Worm (Caenorhabditis elegans): Measurements from ENCODE around the gene F55C9.15.
A peak's percentile ranks its signal among the peaks of the same experiment; 100 is the strongest.

Gene F55C9.15

ce11 chrV:19306906-19307305 is at the start of gene F55C9.15:
Gene F55C9.15 (minus strand): TSS chrV:19307006.
- TF ChIP-seq dmd-4 (tag; optimal IDR thresholded peaks at IDR 0.05) (no peak), skn-1 (tag; optimal IDR thresholded peaks at IDR 0.05) (no peak), nhr-23 (tag; optimal IDR thresholded peaks at IDR 0.05) (no peak), mdl-1 (tag; optimal IDR thresholded peaks at IDR 0.05) (no peak)

ce11 chrV:19355219-19355618 is 48.4 kb upstream of the F55C9.15 start:
- TF ChIP-seq egl-27 (tag; optimal IDR thresholded peaks at IDR 0.05) (no peak), blmp-1 (tag; optimal IDR thresholded peaks at IDR 0.05; ENCODE audit: insufficient read depth) (no peak), lsy-2 (tag; optimal IDR thresholded peaks at IDR 0.05) (no peak)

- TF ChIP-seq nhr-10 (tag; optimal IDR thresholded peaks at IDR 0.05) (no peak), elt-3 (tag; optimal IDR thresholded peaks at IDR 0.05) (no peak), ceh-82 (tag; optimal IDR thresholded peaks at IDR 0.05) (no peak), lin-39 (tag; optimal IDR thresholded peaks at IDR 0.05) (no peak), R02D3.7 (tag; optimal IDR thresholded peaks at IDR 0.05) (no peak), elt-1 (tag; optimal IDR thresholded peaks at IDR 0.05) (no peak), nhr-21 (tag; optimal IDR thresholded peaks at IDR 0.05) (no peak), ZK546.5 (tag; optimal IDR thresholded peaks at IDR 0.05) (no peak)
Observed at ce11 chrV:19354506-19354905, 47.7 kb upstream of the F55C9.15 start.

- TF ChIP-seq nhr-129 (tag; optimal IDR thresholded peaks at IDR 0.05) (peak; percentile 15), elt-1 (tag; optimal IDR thresholded peaks at IDR 0.05) (no peak), R02D3.7 (tag; optimal IDR thresholded peaks at IDR 0.05) (no peak)
Observed at ce11 chrV:19351944-19352343, 45.1 kb upstream of the F55C9.15 start.

- TF ChIP-seq nhr-11 (tag; optimal IDR thresholded peaks at IDR 0.05) (no peak), C34F6.9 (tag; optimal IDR thresholded peaks at IDR 0.05) (no peak), unc-39 (tag; optimal IDR thresholded peaks at IDR 0.05) (no peak), lin-11 (tag; optimal IDR thresholded peaks at IDR 0.05) (no peak), ztf-1 (GFP tag; conservative IDR thresholded peaks at IDR 0.05) (no peak), lin-13 (GFP tag; optimal IDR thresholded peaks at IDR 0.05) (no peak), blmp-1 (tag; optimal IDR thresholded peaks at IDR 0.05; ENCODE audit: insufficient read depth) (no peak), nhr-23 (tag; optimal IDR thresholded peaks at IDR 0.05) (no peak), lin-39 (tag; optimal IDR thresholded peaks at IDR 0.05) (no peak), unc-62 (GFP tag; optimal IDR thresholded peaks at IDR 0.05) (no peak), aly-2 (tag; optimal IDR thresholded peaks at IDR 0.05) (no peak), R02D3.7 (tag; optimal IDR thresholded peaks at IDR 0.05) (no peak), elt-3 (tag; optimal IDR thresholded peaks at IDR 0.05) (no peak), nhr-6 (tag; optimal IDR thresholded peaks at IDR 0.05) (no peak), ceh-16 (tag; optimal IDR thresholded peaks at IDR 0.05) (no peak), zag-1 (tag; optimal IDR thresholded peaks at IDR 0.05) (no peak), dmd-4 (tag; optimal IDR thresholded peaks at IDR 0.05) (no peak), snpc-4 (tag; optimal IDR thresholded peaks at IDR 0.05) (no peak)
Observed at ce11 chrV:19337333-19337732, 30.5 kb upstream of the F55C9.15 start.

ce11 chrV:19329263-19329662 is 22.5 kb upstream of the F55C9.15 start, which contains the start of gene fbxb-65:
Gene fbxb-65 (plus strand): TSS chrV:19329563.
- no peak for TF ChIP-seq zag-1 (tag; optimal IDR thresholded peaks at IDR 0.05)
- TF ChIP-seq ama-1 (optimal IDR thresholded peaks at IDR 0.05), result no peak
- TF ChIP-seq ceh-16 (tag; optimal IDR thresholded peaks at IDR 0.05), result no peak
- no peak for TF ChIP-seq ztf-4 (tag; optimal IDR thresholded peaks at IDR 0.05)
- TF ChIP-seq alr-1 (tag; optimal IDR thresholded peaks at IDR 0.05), result no peak
- TF ChIP-seq elt-3 (tag; optimal IDR thresholded peaks at IDR 0.05), result no peak
- no peak for TF ChIP-seq snpc-4 (tag; optimal IDR thresholded peaks at IDR 0.05)
- TF ChIP-seq sem-4 (tag; optimal IDR thresholded peaks at IDR 0.05), result no peak
- no peak for TF ChIP-seq nhr-23 (tag; optimal IDR thresholded peaks at IDR 0.05)
- no peak for TF ChIP-seq nhr-12 (tag; optimal IDR thresholded peaks at IDR 0.05)
- TF ChIP-seq blmp-1 (tag; optimal IDR thresholded peaks at IDR 0.05; ENCODE audit: insufficient read depth), result no peak
- TF ChIP-seq fos-1 (tag; optimal IDR thresholded peaks at IDR 0.05), result no peak
- no peak for TF ChIP-seq ceh-82 (tag; optimal IDR thresholded peaks at IDR 0.05)
- no peak for TF ChIP-seq unc-39 (tag; optimal IDR thresholded peaks at IDR 0.05)
- no peak for TF ChIP-seq ZK546.5 (tag; optimal IDR thresholded peaks at IDR 0.05)
- no peak for TF ChIP-seq aly-2 (tag; optimal IDR thresholded peaks at IDR 0.05)
- no peak for TF ChIP-seq unc-55 (GFP tag; optimal IDR thresholded peaks at IDR 0.05)
- TF ChIP-seq sma-9 (GFP tag; optimal IDR thresholded peaks at IDR 0.05), result no peak
- no peak for TF ChIP-seq sma-9 (tag; optimal IDR thresholded peaks at IDR 0.05)
- TF ChIP-seq nhr-11 (tag; optimal IDR thresholded peaks at IDR 0.05), result no peak
- no peak for TF ChIP-seq peb-1 (tag; optimal IDR thresholded peaks at IDR 0.05)

Measured in whole organism, L2 larva.